Worm (Caenorhabditis elegans) whole organism, early embryonic: Measurements from ENCODE around the gene T25B9.3.

Experiments
- B0310.2 ChIP-seq: sonication (generic microtip); optimal IDR thresholded peaks from 2 replicates; lab custom pipeline; 2016; ENCODE audit warnings: mild to moderate bottlenecking, missing genetic modification characterization, missing compliant biosample characterization
- F13C5.2 ChIP-seq: sonication (generic microtip); optimal IDR thresholded peaks from 2 replicates; lab custom pipeline; 2017; ENCODE audit warnings: mild to moderate bottlenecking, missing genetic modification characterization, inconsistent platforms, missing compliant biosample characterization
- aly-1 ChIP-seq: sonication (generic microtip); optimal IDR thresholded peaks from 2 replicates; lab custom pipeline; 2016; ENCODE audit warnings: missing genetic modification characterization, missing compliant biosample characterization
- ama-1 ChIP-seq: fragments of 150-350 bp; optimal IDR thresholded peaks from 2 replicates; lab custom pipeline; 2014
- ceh-13 ChIP-seq: fragments of 200-800 bp; sonication (Bioruptor generic); optimal IDR thresholded peaks from 2 replicates; lab custom pipeline; 2018; ENCODE audit warnings: mild to moderate bottlenecking, missing genetic modification characterization, missing compliant biosample characterization
- ets-7 ChIP-seq: sonication (generic microtip); optimal IDR thresholded peaks from 2 replicates; lab custom pipeline; 2016; ENCODE audit warnings: missing genotype, missing genetic modification characterization, missing compliant biosample characterization
- flt-1 ChIP-seq: fragments of 200-800 bp; sonication (Bioruptor generic); IDR thresholded peaks from 2 replicates; pipeline ENCODE4 v1.3.6; 2022; ENCODE audit warnings: missing genetic modification characterization, missing compliant biosample characterization
- hnd-1 ChIP-seq: sonication (generic microtip); optimal IDR thresholded peaks from 2 replicates; lab custom pipeline; 2016; ENCODE audit warnings: missing genetic modification characterization, missing compliant biosample characterization
- pes-1 ChIP-seq: fragments of 200-800 bp; sonication (Bioruptor generic); IDR thresholded peaks from 2 replicates; pipeline ENCODE4 v1.3.6; 2022; ENCODE audit warnings: missing genetic modification reagents, missing genetic modification characterization, missing compliant biosample characterization
- scrt-1 ChIP-seq: fragments of 200-800 bp; sonication (Bioruptor generic); IDR thresholded peaks from 2 replicates; pipeline ENCODE4 v1.3.6; 2022; ENCODE audit warnings: missing genetic modification characterization, missing compliant biosample characterization
- tbx-11 ChIP-seq: fragments of 200-800 bp; sonication (Bioruptor generic); IDR thresholded peaks from 2 replicates; pipeline ENCODE4 v1.3.6; 2022; ENCODE audit warnings: missing genetic modification characterization, missing compliant biosample characterization
- tbx-37 ChIP-seq: fragments of 200-800 bp; sonication (Bioruptor generic); conservative IDR thresholded peaks from 2 replicates; pipeline ENCODE4 v1.3.6; 2022; ENCODE audit warnings: missing genetic modification reagents, missing genetic modification characterization, missing compliant biosample characterization

DNA sequence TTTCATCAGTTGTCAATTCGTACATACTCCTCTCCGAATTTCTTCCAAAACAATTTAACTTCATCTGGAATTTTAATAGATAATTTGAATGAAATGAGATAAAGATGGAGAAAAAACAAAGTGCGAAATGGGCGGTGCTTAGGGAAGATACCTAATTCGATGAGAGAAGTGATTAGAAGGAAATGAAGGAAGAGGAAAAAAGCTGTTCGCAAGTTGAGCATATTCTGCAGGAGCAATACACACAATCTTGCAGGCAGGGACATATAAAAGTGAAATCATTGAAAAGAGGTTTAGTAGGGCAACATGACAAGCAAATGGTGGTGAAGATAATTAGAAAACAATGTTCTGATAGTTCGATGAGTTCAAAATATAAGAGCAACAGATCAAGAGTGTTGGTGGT lies 32.8 kb upstream of the T25B9.3 start, which contains the start of gene glb-21:
- TF ChIP-seq ama-1 (lab: Kevin White, UChicago) = no peak
- no peak for TF ChIP-seq hnd-1
- TF ChIP-seq flt-1 (GFP tag; lab: Robert Waterston, UW) = no peak
- no peak for TF ChIP-seq B0310.2 (tag; lab: Kevin White, UChicago)
- no peak for TF ChIP-seq F13C5.2 (tag; lab: Kevin White, UChicago)
- no peak for TF ChIP-seq aly-1 (tag; lab: Kevin White, UChicago)
- TF ChIP-seq scrt-1 = no peak
- TF ChIP-seq ets-7 (tag; lab: Kevin White, UChicago) = no peak
- no peak for TF ChIP-seq tbx-37
- no peak for TF ChIP-seq pes-1 (GFP tag; lab: Robert Waterston, UW)
- no peak for TF ChIP-seq ceh-13 (GFP tag; lab: Kevin White, UChicago)
- no peak for TF ChIP-seq tbx-11 (GFP tag; lab: Robert Waterston, UW)
